Fruit fly (Drosophila melanogaster) whole organism, embryonic: ENCODE measurements around the gene deltaCOP.
A peak's percentile ranks its signal among the peaks of the same experiment; 100 is the strongest.

Experiments
- Ada2b ChIP-seq: fragments of 200-800 bp; sonication (Bioruptor generic); IDR thresholded peaks from 2 replicates; pipeline ENCODE4 v1.3.6; 2022; ENCODE audit warnings: missing biosample characterization, missing genetic modification characterization
- Aef1 ChIP-seq: fragments of 200-800 bp; sonication (Bioruptor generic); IDR thresholded peaks from 3 replicates; pipeline ENCODE4 v1.3.6; 2022; ENCODE audit warnings: missing biosample characterization, missing genetic modification characterization
- Antp ChIP-seq: fragments of 200-800 bp; sonication (Bioruptor generic); optimal IDR thresholded peaks from 3 replicates; lab custom pipeline; 2016; ENCODE audit warnings: missing biosample characterization, missing genetic modification characterization
- CG11504 ChIP-seq: fragments of 200-800 bp; sonication (Bioruptor generic); optimal IDR thresholded peaks from 3 replicates; lab custom pipeline; 2019; ENCODE audit warnings: missing biosample characterization, mild to moderate bottlenecking, missing genetic modification characterization, moderate library complexity
- CG14441 ChIP-seq: fragments of 200-800 bp; sonication (Bioruptor generic); IDR thresholded peaks from 2 replicates; pipeline ENCODE4 v1.3.6; 2022; ENCODE audit warnings: missing biosample characterization, missing genetic modification characterization
- CG14667 ChIP-seq: fragments of 200-800 bp; sonication (Bioruptor generic); IDR thresholded peaks from 2 replicates; pipeline ENCODE4 v1.3.6; 2022; ENCODE audit warnings: missing biosample characterization, missing genetic modification characterization
- CG1603 ChIP-seq: fragments of 200-800 bp; sonication (Bioruptor generic); optimal IDR thresholded peaks from 2 replicates; lab custom pipeline; 2019; ENCODE audit warnings: missing biosample characterization, mild to moderate bottlenecking, missing genetic modification characterization, moderate library complexity
- CG18599 ChIP-seq: fragments of 200-800 bp; sonication (Bioruptor generic); optimal IDR thresholded peaks from 3 replicates; lab custom pipeline; 2017; ENCODE audit warnings: missing biosample characterization, missing genetic modification characterization, mild to moderate bottlenecking, moderate library complexity, missing genetic modification reagents
- CG2120 ChIP-seq: fragments of 200-800 bp; sonication (Bioruptor generic); optimal IDR thresholded peaks from 3 replicates; lab custom pipeline; 2016; ENCODE audit warnings: missing biosample characterization, missing genetic modification characterization
- CG32772 ChIP-seq: fragments of 200-800 bp; sonication (Bioruptor generic); IDR thresholded peaks from 2 replicates; pipeline ENCODE4 v1.3.6; 2022; ENCODE audit warnings: missing biosample characterization, missing genetic modification characterization
- CG8290 ChIP-seq, 3 experiments: fragments of 200-800 bp; sonication (Bioruptor generic); optimal IDR thresholded peaks; 2 replicates each; lab custom pipeline; 2016 to 2019; ENCODE audit warnings: missing biosample characterization in 3 of 3, missing genetic modification characterization in 3 of 3, mild to moderate bottlenecking in 2 of 3, moderate library complexity in 1 of 3
- D19B ChIP-seq: fragments of 200-800 bp; sonication (Bioruptor generic); optimal IDR thresholded peaks from 2 replicates; lab custom pipeline; 2017; ENCODE audit warnings: missing biosample characterization, mild to moderate bottlenecking, missing genetic modification characterization
- Dbx ChIP-seq: fragments of 200-800 bp; sonication (Bioruptor generic); IDR thresholded peaks from 3 replicates; pipeline ENCODE4 v1.3.6; 2022; ENCODE audit warnings: missing biosample characterization, missing genetic modification characterization
- Drgx ChIP-seq: fragments of 200-800 bp; sonication (Bioruptor generic); IDR thresholded peaks from 2 replicates; pipeline ENCODE4 v1.3.6; 2022; ENCODE audit warnings: missing biosample characterization, missing genetic modification characterization
- Elba2 ChIP-seq: fragments of 200-800 bp; sonication (Bioruptor generic); optimal IDR thresholded peaks from 3 replicates; lab custom pipeline; 2016; ENCODE audit warnings: missing biosample characterization, missing genetic modification characterization
- Fer1 ChIP-seq: fragments of 200-800 bp; sonication (Bioruptor generic); optimal IDR thresholded peaks from 2 replicates; lab custom pipeline; 2017; ENCODE audit warnings: missing biosample characterization, mild to moderate bottlenecking, missing genetic modification characterization
- Gug ChIP-seq: fragments of 200-800 bp; sonication (Bioruptor generic); IDR thresholded peaks from 4 replicates; pipeline ENCODE4 v1.3.6; 2022; ENCODE audit warnings: missing biosample characterization, missing genetic modification characterization
- H2.0 ChIP-seq: fragments of 200-800 bp; sonication (Bioruptor generic); IDR thresholded peaks from 2 replicates; pipeline ENCODE4 v1.3.6; 2022; ENCODE audit warnings: missing biosample characterization, missing genetic modification characterization
- Hmr ChIP-seq: fragments of 200-800 bp; sonication (Bioruptor generic); optimal IDR thresholded peaks from 3 replicates; lab custom pipeline; 2017; ENCODE audit warnings: mild to moderate bottlenecking, missing biosample characterization, missing genetic modification reagents, missing genetic modification characterization
- Lpt ChIP-seq: fragments of >200 bp; optimal IDR thresholded peaks from 2 replicates; lab custom pipeline; 2018; ENCODE audit warnings: missing biosample characterization, missing genetic modification characterization
- Med ChIP-seq: fragments of 200-800 bp; sonication (Bioruptor generic); peaks from one replicate; lab custom pipeline; 2016; ENCODE audit warnings: missing biosample characterization, missing genetic modification characterization, mild to moderate bottlenecking, inconsistent platforms, moderate library complexity
- Optix ChIP-seq: fragments of 200-800 bp; sonication (Bioruptor generic); IDR thresholded peaks from 3 replicates; pipeline ENCODE4 v1.3.6; 2022; ENCODE audit warnings: missing biosample characterization, missing genetic modification characterization
- Ptx1 ChIP-seq: fragments of 200-800 bp; sonication (Bioruptor generic); IDR thresholded peaks from 2 replicates; pipeline ENCODE4 v1.3.6; 2022; ENCODE audit warnings: missing biosample characterization, missing genetic modification characterization
- Sox102F ChIP-seq: fragments of 200-800 bp; sonication (Bioruptor generic); optimal IDR thresholded peaks from 2 replicates; lab custom pipeline; 2018; ENCODE audit warnings: missing biosample characterization, mild to moderate bottlenecking, missing genetic modification characterization, moderate library complexity
- Xrp1 ChIP-seq: fragments of 200-800 bp; sonication (Bioruptor generic); IDR thresholded peaks from 2 replicates; pipeline ENCODE4 v1.3.6; 2022; ENCODE audit warnings: missing biosample characterization, missing genetic modification characterization
- bab2 ChIP-seq: fragments of 200-800 bp; sonication (Bioruptor generic); optimal IDR thresholded peaks from 2 replicates; lab custom pipeline; 2016; ENCODE audit warnings: missing biosample characterization, missing genetic modification characterization
- bsh ChIP-seq, 2 experiments: fragments of 200-800 bp; sonication (Bioruptor generic); optimal IDR thresholded peaks; 2 replicates each; lab custom pipeline; 2017 to 2018; ENCODE audit warnings: mild to moderate bottlenecking in 2 of 2, missing biosample characterization in 2 of 2, missing genetic modification characterization in 2 of 2, moderate library complexity in 1 of 2
- cwo ChIP-seq: fragments of 200-800 bp; sonication (Bioruptor generic); optimal IDR thresholded peaks from 3 replicates; lab custom pipeline; 2017; ENCODE audit warnings: missing biosample characterization, missing genetic modification characterization, mild to moderate bottlenecking, moderate library complexity, missing genetic modification reagents
- dpn ChIP-seq, 2 experiments: fragments of 200-800 bp; sonication (Bioruptor generic); optimal IDR thresholded peaks; 3 replicates each; lab custom pipeline; 2016; ENCODE audit warnings: missing biosample characterization in 2 of 2, missing genetic modification characterization in 2 of 2
- dysf ChIP-seq: fragments of 200-800 bp; sonication (Bioruptor generic); IDR thresholded peaks from 3 replicates; pipeline ENCODE4 v1.3.6; 2022; ENCODE audit warnings: missing biosample characterization, missing genetic modification characterization
- esg ChIP-seq: fragments of 200-800 bp; sonication (Bioruptor generic); conservative IDR thresholded peaks from 2 replicates; pipeline ENCODE4 v1.3.6; 2022; ENCODE audit warnings: missing biosample characterization, missing genetic modification characterization
- ewg ChIP-seq: fragments of 200-800 bp; sonication (Bioruptor generic); optimal IDR thresholded peaks from 3 replicates; lab custom pipeline; 2017; ENCODE audit warnings: mild to moderate bottlenecking, missing biosample characterization, missing genetic modification reagents, missing genetic modification characterization
- gce ChIP-seq: fragments of 200-800 bp; sonication (Bioruptor generic); IDR thresholded peaks from 3 replicates; pipeline ENCODE4 v1.3.6; 2022; ENCODE audit warnings: missing biosample characterization, missing genetic modification characterization
- gem ChIP-seq: fragments of 200-800 bp; sonication (Bioruptor generic); optimal IDR thresholded peaks from 2 replicates; lab custom pipeline; 2019; ENCODE audit warnings: missing biosample characterization, mild to moderate bottlenecking, missing genetic modification characterization, moderate library complexity
- hkb ChIP-seq, 2 experiments: fragments of 200-800 bp in 1 of 2; fragments of >200 bp in 1 of 2; sonication (Bioruptor generic) in 1 of 2; IDR thresholded peaks in 1 of 2; optimal IDR thresholded peaks in 1 of 2; 2 replicates each; pipeline versions ENCODE4 v1.3.6 to Lab custom; 2017 to 2022; ENCODE audit warnings: missing biosample characterization in 1 of 2, missing genetic modification characterization in 1 of 2
- lab ChIP-seq: fragments of 200-800 bp; sonication (Bioruptor generic); optimal IDR thresholded peaks from 3 replicates; lab custom pipeline; 2017; ENCODE audit warnings: missing biosample characterization, missing genetic modification characterization, mild to moderate bottlenecking, moderate library complexity, missing genetic modification reagents
- nmo ChIP-seq: fragments of 200-800 bp; sonication (Bioruptor generic); optimal IDR thresholded peaks from 2 replicates; lab custom pipeline; 2018; ENCODE audit warnings: missing biosample characterization, mild to moderate bottlenecking, missing genetic modification characterization, moderate library complexity
- nom ChIP-seq: fragments of 200-800 bp; sonication (Bioruptor generic); optimal IDR thresholded peaks from 2 replicates; lab custom pipeline; 2017; ENCODE audit warnings: missing biosample characterization, missing genetic modification characterization, mild to moderate bottlenecking, moderate library complexity, missing genetic modification reagents
- phol ChIP-seq: fragments of 200-800 bp; sonication (Bioruptor generic); optimal IDR thresholded peaks from 3 replicates; lab custom pipeline; 2018; ENCODE audit warnings: missing biosample characterization, mild to moderate bottlenecking, missing genetic modification characterization, moderate library complexity
- pnt ChIP-seq: fragments of 200-800 bp; sonication (Bioruptor generic); optimal IDR thresholded peaks from 3 replicates; lab custom pipeline; 2016; ENCODE audit warnings: missing biosample characterization, missing genetic modification characterization
- prd ChIP-seq, 3 experiments: fragments of >200 bp in 2 of 3; fragments of 200-800 bp in 1 of 3; sonication (Bioruptor generic) in 1 of 3; optimal IDR thresholded peaks in 2 of 3; IDR thresholded peaks in 1 of 3; 2 replicates in 2 of 3; 3 replicates in 1 of 3; pipeline versions ENCODE4 v1.3.6 to Lab custom; 2017 to 2022; ENCODE audit warnings: missing biosample characterization in 1 of 3, missing genetic modification characterization in 1 of 3
- row ChIP-seq: fragments of 200-800 bp; sonication (Bioruptor generic); IDR thresholded peaks from 3 replicates; pipeline ENCODE4 v1.3.6; 2022; ENCODE audit warnings: missing biosample characterization, missing genetic modification characterization
- sens-2 ChIP-seq: fragments of 200-800 bp; sonication (Bioruptor generic); IDR thresholded peaks from 2 replicates; pipeline ENCODE4 v1.3.6; 2022; ENCODE audit warnings: missing biosample characterization, missing genetic modification characterization
- sna ChIP-seq: fragments of 200-800 bp; sonication (Bioruptor generic); IDR thresholded peaks from 2 replicates; pipeline ENCODE4 v1.3.6; 2022; ENCODE audit warnings: missing biosample characterization, missing genetic modification characterization; ENCODE audit not compliant: partially characterized antibody
- sob ChIP-seq: fragments of 200-800 bp; sonication (Bioruptor generic); IDR thresholded peaks from 2 replicates; pipeline ENCODE4 v1.3.6; 2022; ENCODE audit warnings: missing biosample characterization, missing genetic modification characterization
- tin ChIP-seq: fragments of 200-800 bp; sonication (Bioruptor generic); optimal IDR thresholded peaks from 3 replicates; lab custom pipeline; 2016; ENCODE audit warnings: missing biosample characterization, missing genetic modification characterization
- ttk ChIP-seq: fragments of 200-800 bp; sonication (Bioruptor generic); IDR thresholded peaks from 2 replicates; pipeline ENCODE4 v2.1.2; 2022; ENCODE audit warnings: missing biosample characterization, missing genetic modification characterization
- tx ChIP-seq: fragments of 200-800 bp; sonication (Bioruptor generic); optimal IDR thresholded peaks from 2 replicates; lab custom pipeline; 2016; ENCODE audit warnings: missing biosample characterization, missing genetic modification characterization

deltaCOP gene

dm6 chrX:1824610-1824948 lies 37.0 kb downstream of the deltaCOP start:
- TF ChIP-seq row (GFP tag; lab: Robert Waterston, UW), result peak; percentile 76
- TF ChIP-seq sens-2 (GFP tag; lab: Robert Waterston, UW), result no peak
- peak; percentile 44 for TF ChIP-seq CG18599
- TF ChIP-seq Antp, result peak; percentile 1
- TF ChIP-seq CG14441 (GFP tag; lab: Robert Waterston, UW), result 0 out of 2 replicates have a peak, but pooled peaks have one; percentile 33
- TF ChIP-seq Xrp1 (GFP tag; lab: Robert Waterston, UW), result peak; percentile 23; the same call in 1 of the 2 replicates
- peak in 1 of 2 experiments; percentile 31 for TF ChIP-seq bsh (GFP tag; optimal IDR thresholded peaks at IDR 0.05; lab: Kevin White, UChicago)
- peak; percentile 15 for TF ChIP-seq cwo
- TF ChIP-seq tin (GFP tag; lab: Kevin White, UChicago), result no peak
- peak; percentile 73 for TF ChIP-seq Drgx (GFP tag; lab: Robert Waterston, UW)
- no peak for TF ChIP-seq Aef1 (GFP tag; lab: Robert Waterston, UW)
- peak; percentile 8 for TF ChIP-seq tx (GFP tag; lab: Kevin White, UChicago)
- TF ChIP-seq dysf (GFP tag; lab: Robert Waterston, UW), result peak; percentile 26; the same call in 1 of the 3 replicates
- peak; percentile 37 for TF ChIP-seq CG1603 (tag; lab: Kevin White, UChicago)
- peak; percentile 9 for TF ChIP-seq CG11504 (tag; lab: Kevin White, UChicago)
- peak; percentile 27; the same call in 1 of the 2 replicates for TF ChIP-seq CG14667
- peak; percentile 29; the same call in 1 of the 2 replicates for TF ChIP-seq ttk
- 0 out of 3 replicates have a peak, but pooled peaks have one; percentile 39 for TF ChIP-seq Optix (GFP tag; lab: Robert Waterston, UW)
- no peak for TF ChIP-seq CG8290 (GFP tag; optimal IDR thresholded peaks at IDR 0.05; lab: Kevin White, UChicago)
- TF ChIP-seq CG8290 (tag; optimal IDR thresholded peaks at IDR 0.05; lab: Kevin White, UChicago), result peak in 1 of 2 experiments; percentile 34
- peak; percentile 31 for TF ChIP-seq Sox102F (GFP tag; lab: Kevin White, UChicago)
- TF ChIP-seq phol, result peak; percentile 5
- TF ChIP-seq sob, result peak; percentile 48; the same call in 1 of the 2 replicates
- no peak for TF ChIP-seq Lpt (GFP tag; lab: Kevin White, UChicago)
- TF ChIP-seq CG2120 (GFP tag; lab: Kevin White, UChicago), result peak; percentile 28
- TF ChIP-seq gce (GFP tag; lab: Robert Waterston, UW), result 0 out of 3 replicates have a peak, but pooled peaks have one; percentile 21
- peak in 1 of 2 experiments; percentile 15 for TF ChIP-seq dpn (GFP tag; optimal IDR thresholded peaks at IDR 0.05; lab: Kevin White, UChicago)
- TF ChIP-seq Fer1 (GFP tag; lab: Kevin White, UChicago), result no peak
- peak; percentile 62 for TF ChIP-seq nom (GFP tag; lab: Kevin White, UChicago)
- TF ChIP-seq hkb (optimal IDR thresholded peaks at IDR 0.05; lab: Kevin White, UChicago), result no peak
- TF ChIP-seq hkb (GFP tag; IDR thresholded peaks at IDR 0.05; lab: Robert Waterston, UW), result 0 out of 2 replicates have a peak, but pooled peaks have one; percentile 13
- TF ChIP-seq Dbx, result 0 out of 3 replicates have a peak, but pooled peaks have one; percentile 22
- peak; percentile 32; the same call in 1 of the 2 replicates for TF ChIP-seq CG32772
- TF ChIP-seq esg (GFP tag; lab: Robert Waterston, UW), result 0 out of 2 replicates have a peak, but pooled peaks have one; percentile 9
- TF ChIP-seq sna (GFP tag; lab: Robert Waterston, UW), result no peak
- peak; percentile 12; the same call in 1 of the 4 replicates for TF ChIP-seq Gug (GFP tag; lab: Robert Waterston, UW)
- TF ChIP-seq gem (tag; lab: Kevin White, UChicago), result peak; percentile 25
- peak; percentile 59 for TF ChIP-seq Ptx1 (GFP tag; lab: Robert Waterston, UW)
- TF ChIP-seq Med (GFP tag; lab: Kevin White, UChicago), result peak; percentile 58
- no peak for TF ChIP-seq Elba2 (GFP tag; lab: Kevin White, UChicago)
- TF ChIP-seq bab2 (GFP tag; lab: Kevin White, UChicago), result peak; percentile 28
- TF ChIP-seq D19B (GFP tag; lab: Kevin White, UChicago), result peak; percentile 89
- TF ChIP-seq Hmr (GFP tag; lab: Kevin White, UChicago), result peak; percentile 24
- peak; percentile 4 for TF ChIP-seq lab (GFP tag; lab: Kevin White, UChicago)
- TF ChIP-seq pnt (GFP tag; lab: Kevin White, UChicago), result peak; percentile 4
- TF ChIP-seq ewg (GFP tag; lab: Kevin White, UChicago), result no peak
- TF ChIP-seq H2.0 (GFP tag; lab: Robert Waterston, UW), result no peak
- peak; percentile 8 for TF ChIP-seq nmo (GFP tag; lab: Kevin White, UChicago)
- peak; percentile 32; the same call in 1 of the 2 replicates for TF ChIP-seq Ada2b (GFP tag; lab: Robert Waterston, UW)
- TF ChIP-seq prd (optimal IDR thresholded peaks at IDR 0.05; lab: Kevin White, UChicago), result no peak
- peak; percentile 30; the same call in 1 of the 3 replicates for TF ChIP-seq prd (GFP tag; IDR thresholded peaks at IDR 0.05; lab: Robert Waterston, UW)
